Worm (Caenorhabditis elegans) whole organism, L3 larva: Measurements from ENCODE around the gene ZK1098.6.

ENCODE experiments used
- R02D3.7 ChIP-seq: fragments of 150-350 bp; optimal IDR thresholded peaks from 2 replicates; lab custom pipeline; 2014; ENCODE audit warnings: missing biosample characterization, missing genetic modification characterization
- ZK546.5 ChIP-seq: sonication (generic microtip); optimal IDR thresholded peaks from 2 replicates; lab custom pipeline; 2017; ENCODE audit warnings: missing biosample characterization, missing genetic modification characterization
- aly-2 ChIP-seq: fragments of 150-350 bp; optimal IDR thresholded peaks from 2 replicates; lab custom pipeline; 2014; ENCODE audit warnings: missing biosample characterization, missing genetic modification characterization
- ama-1 ChIP-seq: fragments of 150-350 bp; optimal IDR thresholded peaks from 2 replicates; lab custom pipeline; 2018
- ceh-28 ChIP-seq: fragments of 150-350 bp; optimal IDR thresholded peaks from 2 replicates; lab custom pipeline; 2014; ENCODE audit warnings: missing biosample characterization, missing genetic modification reagents, missing genetic modification characterization
- ceh-82 ChIP-seq: fragments of 150-350 bp; optimal IDR thresholded peaks from 2 replicates; lab custom pipeline; 2014; ENCODE audit warnings: missing biosample characterization, missing genetic modification characterization
- ceh-9 ChIP-seq: sonication (generic microtip); optimal IDR thresholded peaks from 2 replicates; lab custom pipeline; 2018; ENCODE audit warnings: missing biosample characterization, missing genetic modification characterization
- daf-12 ChIP-seq: fragments of 150-350 bp; optimal IDR thresholded peaks from 2 replicates; lab custom pipeline; 2014; ENCODE audit warnings: missing biosample characterization, missing genetic modification reagents, missing genetic modification characterization
- egl-27 ChIP-seq: sonication (generic microtip); optimal IDR thresholded peaks from 4 replicates; lab custom pipeline; 2017; ENCODE audit warnings: missing biosample characterization, missing genetic modification reagents, missing genetic modification characterization
- egl-5 ChIP-seq: fragments of 150-350 bp; optimal IDR thresholded peaks from 2 replicates; lab custom pipeline; 2017; ENCODE audit warnings: missing biosample characterization, missing genetic modification reagents, missing genetic modification characterization, inconsistent platforms
- elt-1 ChIP-seq: fragments of 150-350 bp; optimal IDR thresholded peaks from 2 replicates; lab custom pipeline; 2014; ENCODE audit warnings: missing biosample characterization, missing genetic modification characterization
- elt-3 ChIP-seq, 3 experiments: fragments of 150-350 bp in 1 of 3; sonication (generic microtip) in 2 of 3; optimal IDR thresholded peaks; 2 replicates in 2 of 3; 4 replicates in 1 of 3; lab custom pipeline; 2014 to 2017; ENCODE audit warnings: missing biosample characterization in 3 of 3, missing genetic modification characterization in 3 of 3
- eor-1 ChIP-seq, 2 experiments: fragments of 150-350 bp; optimal IDR thresholded peaks; 2 replicates each; lab custom pipeline; 2014 to 2018; ENCODE audit warnings: missing biosample characterization in 2 of 2, missing genetic modification characterization in 2 of 2
- fkh-10 ChIP-seq: sonication (generic microtip); optimal IDR thresholded peaks from 2 replicates; lab custom pipeline; 2017; ENCODE audit warnings: missing biosample characterization, missing genetic modification reagents, missing genetic modification characterization
- fos-1 ChIP-seq: fragments of 150-350 bp; optimal IDR thresholded peaks from 2 replicates; lab custom pipeline; 2014; ENCODE audit warnings: missing biosample characterization, missing genetic modification characterization
- hmg-11 ChIP-seq: sonication (generic microtip); optimal IDR thresholded peaks from 2 replicates; lab custom pipeline; 2016; ENCODE audit warnings: missing genetic modification characterization, missing compliant biosample characterization
- lin-15B ChIP-seq: fragments of 150-350 bp; optimal IDR thresholded peaks from 2 replicates; lab custom pipeline; 2014; ENCODE audit warnings: missing biosample characterization, missing genetic modification characterization
- lin-39 ChIP-seq: fragments of 150-350 bp; optimal IDR thresholded peaks from 2 replicates; lab custom pipeline; 2018; ENCODE audit warnings: missing biosample characterization, missing genetic modification reagents, missing genetic modification characterization
- lsy-12 ChIP-seq: sonication (generic microtip); optimal IDR thresholded peaks from 2 replicates; lab custom pipeline; 2016; ENCODE audit warnings: mild to moderate bottlenecking, missing genetic modification characterization, missing compliant biosample characterization
- mdl-1 ChIP-seq: fragments of 150-350 bp; optimal IDR thresholded peaks from 2 replicates; lab custom pipeline; 2014; ENCODE audit warnings: missing biosample characterization, missing genetic modification characterization
- nfya-1 ChIP-seq: sonication (generic microtip); optimal IDR thresholded peaks from 2 replicates; lab custom pipeline; 2017; ENCODE audit warnings: missing genetic modification characterization, mild to moderate bottlenecking, missing compliant biosample characterization, antibody characterized with exemption, moderate library complexity; ENCODE audit not compliant: insufficient read depth
- nhr-11 ChIP-seq: fragments of 150-350 bp; optimal IDR thresholded peaks from 2 replicates; lab custom pipeline; 2014; ENCODE audit warnings: missing biosample characterization, missing genetic modification characterization
- nhr-23 ChIP-seq: fragments of 150-350 bp; optimal IDR thresholded peaks from 2 replicates; lab custom pipeline; 2014; ENCODE audit warnings: missing biosample characterization, missing genetic modification reagents, missing genetic modification characterization
- nhr-25 ChIP-seq: sonication (generic microtip); optimal IDR thresholded peaks from 2 replicates; lab custom pipeline; 2017; ENCODE audit warnings: missing biosample characterization, missing genetic modification characterization
- nhr-28 ChIP-seq: fragments of 150-350 bp; optimal IDR thresholded peaks from 2 replicates; lab custom pipeline; 2014; ENCODE audit warnings: missing biosample characterization, missing genetic modification characterization
- nhr-43 ChIP-seq: sonication (generic microtip); optimal IDR thresholded peaks from 2 replicates; lab custom pipeline; 2016; ENCODE audit warnings: mild to moderate bottlenecking, missing genetic modification characterization, missing compliant biosample characterization; ENCODE audit not compliant: poor library complexity, severe bottlenecking
- nhr-67 ChIP-seq: fragments of 150-350 bp; optimal IDR thresholded peaks from 2 replicates; lab custom pipeline; 2014; ENCODE audit warnings: missing biosample characterization, missing genetic modification characterization
- nhr-76 ChIP-seq: fragments of 150-350 bp; sonication (generic microtip); optimal IDR thresholded peaks from 5 replicates; lab custom pipeline; 2014; ENCODE audit warnings: missing biosample characterization, missing genetic modification characterization
- nhr-77 ChIP-seq: fragments of 150-350 bp; optimal IDR thresholded peaks from 2 replicates; lab custom pipeline; 2014; ENCODE audit warnings: missing biosample characterization, missing genetic modification characterization
- pha-4 ChIP-seq: fragments of 150-350 bp; optimal IDR thresholded peaks from 2 replicates; lab custom pipeline; 2014; ENCODE audit warnings: missing biosample characterization, missing genetic modification reagents, missing genetic modification characterization
- pqm-1 ChIP-seq: fragments of 150-350 bp; optimal IDR thresholded peaks from 2 replicates; lab custom pipeline; 2017; ENCODE audit warnings: missing biosample characterization, missing genetic modification characterization, inconsistent platforms
- skn-1 ChIP-seq: fragments of 150-350 bp; optimal IDR thresholded peaks from 2 replicates; lab custom pipeline; 2014; ENCODE audit warnings: missing biosample characterization, missing genetic modification characterization
- snpc-4 ChIP-seq: fragments of 150-350 bp; optimal IDR thresholded peaks from 2 replicates; lab custom pipeline; 2014; ENCODE audit warnings: missing biosample characterization, missing genetic modification characterization
- tbx-2 ChIP-seq: sonication (generic microtip); optimal IDR thresholded peaks from 2 replicates; lab custom pipeline; 2016; ENCODE audit warnings: mild to moderate bottlenecking, missing genetic modification characterization, missing compliant biosample characterization
- unc-39 ChIP-seq: sonication (generic microtip); optimal IDR thresholded peaks from 4 replicates; lab custom pipeline; 2017; ENCODE audit warnings: missing biosample characterization, missing genetic modification characterization
- unc-62 ChIP-seq: fragments of 150-350 bp; sonication (generic microtip); optimal IDR thresholded peaks from 4 replicates; lab custom pipeline; 2014; ENCODE audit warnings: missing biosample characterization, missing genetic modification reagents, missing genetic modification characterization
- zag-1 ChIP-seq: fragments of 150-350 bp; optimal IDR thresholded peaks from 2 replicates; lab custom pipeline; 2014; ENCODE audit warnings: missing biosample characterization, missing genetic modification characterization
- ztf-11 ChIP-seq: fragments of 150-350 bp; optimal IDR thresholded peaks from 2 replicates; lab custom pipeline; 2014; ENCODE audit warnings: missing biosample characterization, missing genetic modification characterization
- ztf-4 ChIP-seq: fragments of 150-350 bp; optimal IDR thresholded peaks from 2 replicates; lab custom pipeline; 2014; ENCODE audit warnings: missing biosample characterization, missing genetic modification characterization

The ZK1098.6 gene

DNA sequence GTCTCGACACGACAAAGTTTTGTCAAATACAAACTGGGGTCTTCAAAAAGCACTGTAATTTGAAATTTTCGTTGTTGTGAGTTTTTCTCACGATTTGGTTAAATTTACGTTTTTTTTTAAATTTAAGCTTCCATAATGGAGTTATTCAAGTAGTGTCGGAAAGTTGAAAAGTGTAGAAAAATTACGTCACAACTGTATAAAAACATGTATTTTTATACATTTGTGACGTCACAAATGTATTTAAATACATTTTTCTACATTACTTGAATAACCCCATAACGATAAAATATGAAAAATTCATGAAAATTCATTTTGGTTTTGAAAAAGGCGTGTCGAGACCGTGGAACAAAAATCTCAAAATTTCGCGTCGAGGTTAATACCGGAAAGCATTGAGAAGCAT, 29.5 kb upstream of the ZK1098.6 start:
- TF ChIP-seq nhr-25 (tag; lab: Kevin White, UChicago) (no peak), nhr-23 (tag; lab: Kevin White, UChicago) (no peak)
- TF ChIP-seq, all 47 proteins: peak for 0

- TF ChIP-seq nhr-23 (tag; lab: Kevin White, UChicago): peak; percentile 44
- peak; percentile 17 for TF ChIP-seq lsy-12 (tag; lab: Kevin White, UChicago)
- TF ChIP-seq aly-2 (tag; lab: Kevin White, UChicago): no peak
Measured at ce11 chrIII:9500267-9500666, 26.7 kb upstream of the ZK1098.6 start, which contains the start of gene sod-4. Gene sod-4, minus strand, starts transcription at chrIII:9500375.

DNA sequence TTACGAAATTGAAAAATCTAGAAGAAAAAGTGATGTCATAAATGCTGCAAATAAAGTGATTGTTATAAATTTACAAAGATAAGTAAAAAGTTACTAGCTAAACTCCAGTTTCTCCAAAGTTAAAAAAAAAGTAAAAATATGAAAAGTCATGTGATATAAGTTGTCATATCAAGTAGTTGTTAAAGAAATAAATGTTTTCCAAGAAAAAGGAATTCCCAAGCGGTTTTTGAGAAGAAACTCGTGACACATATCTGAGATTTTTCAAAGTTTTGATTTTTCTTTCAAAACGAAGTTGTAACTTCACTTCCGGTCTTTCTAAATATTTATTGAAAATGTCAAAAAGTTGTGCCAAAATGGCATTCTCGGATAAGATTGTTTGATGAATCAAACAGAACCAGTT, 25.9 kb upstream of the ZK1098.6 start:
- no peak for TF ChIP-seq fos-1
- no peak for TF ChIP-seq zag-1 (tag; lab: Kevin White, UChicago)
- TF ChIP-seq nhr-25 (tag; lab: Kevin White, UChicago): no peak
- TF ChIP-seq unc-62: no peak
- no peak for TF ChIP-seq lsy-12 (tag; lab: Kevin White, UChicago)
- TF ChIP-seq hmg-11 (tag; lab: Kevin White, UChicago): no peak

ce11 chrIII:9502155-9502714, 24.7 kb upstream of the ZK1098.6 start:
- TF ChIP-seq ceh-82 (no peak), nhr-23 (tag; lab: Kevin White, UChicago) (peak; percentile 81), ama-1 (no peak), elt-3 (tag; optimal IDR thresholded peaks at IDR 0.05; lab: Kevin White, UChicago) (peak in 2 of 3 experiments; percentile 70 to 78), nhr-25 (tag; lab: Kevin White, UChicago) (peak; percentile 23), nhr-77 (tag; lab: Kevin White, UChicago) (no peak), daf-12 (tag; lab: Kevin White, UChicago) (no peak), nhr-67 (tag; lab: Kevin White, UChicago) (no peak), nhr-43 (tag; lab: Kevin White, UChicago) (peak; percentile 27)

ce11 chrIII:9504347-9504746, 22.6 kb upstream of the ZK1098.6 start:
- TF ChIP-seq snpc-4 (tag; lab: Kevin White, UChicago): no peak
- no peak for TF ChIP-seq nfya-1
- no peak for TF ChIP-seq hmg-11 (tag; lab: Kevin White, UChicago)
- no peak for TF ChIP-seq egl-27 (tag; lab: Kevin White, UChicago)
- no peak for TF ChIP-seq ceh-9 (tag; lab: Kevin White, UChicago)
- TF ChIP-seq lin-15B (tag; lab: Kevin White, UChicago): no peak
- no peak for TF ChIP-seq ceh-28 (tag; lab: Kevin White, UChicago)
- no peak for TF ChIP-seq pqm-1 (tag; lab: Kevin White, UChicago)
- no peak for TF ChIP-seq unc-62
- TF ChIP-seq tbx-2: no peak
- no peak for TF ChIP-seq nhr-77 (tag; lab: Kevin White, UChicago)
- TF ChIP-seq ztf-4: no peak
- TF ChIP-seq nhr-11 (tag; lab: Kevin White, UChicago): no peak
- no peak for TF ChIP-seq nhr-23 (tag; lab: Kevin White, UChicago)
- no peak for TF ChIP-seq fkh-10
- no peak for TF ChIP-seq elt-3 (tag; optimal IDR thresholded peaks at IDR 0.05; lab: Kevin White, UChicago)
- TF ChIP-seq ZK546.5 (tag; lab: Kevin White, UChicago): no peak
- TF ChIP-seq mdl-1 (tag; lab: Kevin White, UChicago): no peak

DNA sequence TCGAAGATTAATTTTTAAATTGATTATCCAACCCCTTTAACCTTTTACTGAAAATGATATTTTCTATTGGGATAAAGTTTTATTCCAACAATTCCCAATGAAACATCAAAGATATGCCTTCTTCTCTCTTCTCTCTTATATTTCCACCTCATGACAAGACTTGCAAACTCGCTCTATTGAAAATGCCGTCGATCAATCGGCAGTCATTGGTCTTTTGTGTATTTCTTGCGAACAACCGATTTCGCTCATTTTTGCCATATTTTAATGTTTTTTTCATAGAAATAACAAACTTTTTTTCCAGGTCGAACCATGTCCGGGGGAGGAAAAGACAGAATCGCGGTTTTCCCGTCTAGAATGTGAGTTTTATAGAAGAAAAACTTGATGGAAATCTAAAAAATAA, 19.2 kb upstream of the ZK1098.6 start, which contains the start of gene vha-14:
TSS of gene vha-14 (plus strand) at position 302 of the 400 bp plus-strand sequence.
- TF ChIP-seq nhr-76 (tag; lab: Kevin White, UChicago) (no peak), lin-15B (tag; lab: Kevin White, UChicago) (peak; percentile 78), ceh-28 (tag; lab: Kevin White, UChicago) (peak; percentile 6), elt-3 (tag; optimal IDR thresholded peaks at IDR 0.05; lab: Kevin White, UChicago) (no peak), nfya-1 (peak; percentile 73), lin-39 (tag; lab: Kevin White, UChicago) (peak; percentile 55), ama-1 (peak; percentile 3), nhr-11 (tag; lab: Kevin White, UChicago) (no peak), nhr-28 (tag; lab: Kevin White, UChicago) (no peak), snpc-4 (tag; lab: Kevin White, UChicago) (peak; percentile 8), egl-27 (tag; lab: Kevin White, UChicago) (no peak), ztf-4 (no peak), elt-1 (no peak), egl-5 (tag; lab: Kevin White, UChicago) (no peak), skn-1 (tag; lab: Kevin White, UChicago) (no peak), unc-62 (no peak), unc-39 (tag; lab: Kevin White, UChicago) (no peak), pha-4 (tag; lab: Kevin White, UChicago) (peak; percentile 70), eor-1 (tag; optimal IDR thresholded peaks at IDR 0.05; lab: Kevin White, UChicago) (no peak), tbx-2 (no peak), nhr-67 (tag; lab: Kevin White, UChicago) (no peak), aly-2 (tag; lab: Kevin White, UChicago) (no peak), nhr-23 (tag; lab: Kevin White, UChicago) (peak; percentile 8), R02D3.7 (no peak), nhr-77 (tag; lab: Kevin White, UChicago) (no peak), fkh-10 (no peak), nhr-43 (tag; lab: Kevin White, UChicago) (no peak), fos-1 (no peak), pqm-1 (tag; lab: Kevin White, UChicago) (peak; percentile 31), ztf-11 (no peak), zag-1 (tag; lab: Kevin White, UChicago) (no peak)
